Worm (Caenorhabditis elegans) whole organism, mixed stage, embryonic: ENCODE data around the gene ent-1.

Source experiments
- drap-1 ChIP-seq: fragments of 200-800 bp; sonication (Bioruptor generic); optimal IDR thresholded peaks from 3 replicates; lab custom pipeline; 2018; ENCODE audit warnings: mild to moderate bottlenecking, missing genetic modification characterization, missing compliant biosample characterization
- flh-1 ChIP-seq: fragments of 200-800 bp; sonication (Bioruptor generic); optimal IDR thresholded peaks from 2 replicates; lab custom pipeline; 2018; ENCODE audit warnings: mild to moderate bottlenecking, missing genetic modification characterization, moderate library complexity, missing compliant biosample characterization
- lin-13 ChIP-seq: fragments of 150-350 bp; optimal IDR thresholded peaks from 2 replicates; lab custom pipeline; 2014; ENCODE audit warnings: missing biosample characterization, missing genetic modification characterization
- lsy-2 ChIP-seq: fragments of 150-350 bp; optimal IDR thresholded peaks from 2 replicates; lab custom pipeline; 2014; ENCODE audit warnings: missing biosample characterization, missing genetic modification characterization
- mab-5 ChIP-seq: fragments of 150-350 bp; optimal IDR thresholded peaks from 2 replicates; lab custom pipeline; 2014; ENCODE audit warnings: missing biosample characterization, missing genetic modification characterization
- nhr-237 ChIP-seq: fragments of 150-350 bp; optimal IDR thresholded peaks from 2 replicates; lab custom pipeline; 2014; ENCODE audit warnings: missing biosample characterization, missing genetic modification characterization
- nhr-28 ChIP-seq: fragments of 150-350 bp; optimal IDR thresholded peaks from 2 replicates; lab custom pipeline; 2014; ENCODE audit warnings: missing biosample characterization, missing genetic modification characterization
- pha-4 ChIP-seq: fragments of 150-350 bp; optimal IDR thresholded peaks from 2 replicates; lab custom pipeline; 2018; ENCODE audit warnings: missing biosample characterization, missing genetic modification reagents, missing genetic modification characterization
- sem-2 ChIP-seq: fragments of 200-800 bp; sonication (Bioruptor generic); optimal IDR thresholded peaks from 2 replicates; lab custom pipeline; 2018; ENCODE audit warnings: mild to moderate bottlenecking, missing genetic modification characterization, missing compliant biosample characterization
- tbx-8 ChIP-seq: fragments of 200-800 bp; sonication (Bioruptor generic); optimal IDR thresholded peaks from 2 replicates; lab custom pipeline; 2018; ENCODE audit warnings: mild to moderate bottlenecking, missing genetic modification characterization, moderate library complexity, missing compliant biosample characterization
- unc-39 ChIP-seq: fragments of 150-350 bp; optimal IDR thresholded peaks from 2 replicates; lab custom pipeline; 2014; ENCODE audit warnings: missing biosample characterization, missing genetic modification characterization
- ztf-11 ChIP-seq: fragments of 150-350 bp; optimal IDR thresholded peaks from 2 replicates; lab custom pipeline; 2014; ENCODE audit warnings: missing biosample characterization, missing genetic modification characterization

- TF ChIP-seq nhr-237 (tag; lab: Kevin White, UChicago), result no peak
- TF ChIP-seq nhr-28, result no peak
- no peak for TF ChIP-seq ztf-11 (tag; lab: Kevin White, UChicago)
- no peak for TF ChIP-seq pha-4 (tag; lab: Kevin White, UChicago)
- TF ChIP-seq drap-1 (GFP tag; lab: Kevin White, UChicago), result no peak
- TF ChIP-seq tbx-8 (GFP tag; lab: Kevin White, UChicago), result no peak
- TF ChIP-seq unc-39 (tag; lab: Kevin White, UChicago), result no peak
- TF ChIP-seq sem-2 (GFP tag; lab: Kevin White, UChicago), result no peak
- no peak for TF ChIP-seq lin-13 (tag; lab: Kevin White, UChicago)
- TF ChIP-seq lsy-2 (tag; lab: Kevin White, UChicago), result no peak
- TF ChIP-seq flh-1 (GFP tag; lab: Kevin White, UChicago), result no peak
- no peak for TF ChIP-seq mab-5 (tag; lab: Kevin White, UChicago)
Measured at ce11 chrIV:11656144-11656780, 992 bp upstream of the ent-1 start, which contains the start of gene ZK809.5.
